Worm (Caenorhabditis elegans) whole organism, L2 larva: ENCODE data around the gene pnc-1.

Experiments used
- C34F6.9 ChIP-seq: fragments of 150-350 bp; optimal IDR thresholded peaks from 2 replicates; lab custom pipeline; 2014; ENCODE audit warnings: missing biosample characterization, missing genetic modification characterization
- aly-2 ChIP-seq: fragments of 150-350 bp; optimal IDR thresholded peaks from 2 replicates; lab custom pipeline; 2014; ENCODE audit warnings: missing biosample characterization, missing genetic modification characterization
- lin-13 ChIP-seq: fragments of 150-350 bp; optimal IDR thresholded peaks from 2 replicates; lab custom pipeline; 2014; ENCODE audit warnings: missing biosample characterization, missing genetic modification reagents, missing genetic modification characterization
- mdl-1 ChIP-seq, 2 experiments: fragments of 150-350 bp in 1 of 2; sonication (generic microtip) in 1 of 2; optimal IDR thresholded peaks; 2 replicates each; lab custom pipeline; 2017; ENCODE audit warnings: missing biosample characterization in 2 of 2, missing genetic modification characterization in 2 of 2
- nhr-77 ChIP-seq: fragments of 150-350 bp; optimal IDR thresholded peaks from 2 replicates; lab custom pipeline; 2014; ENCODE audit warnings: missing biosample characterization, missing genetic modification characterization
- skn-1 ChIP-seq: sonication (generic microtip); optimal IDR thresholded peaks from 2 replicates; lab custom pipeline; 2017; ENCODE audit warnings: missing biosample characterization, missing genetic modification characterization
- ztf-4 ChIP-seq: fragments of 150-350 bp; optimal IDR thresholded peaks from 2 replicates; lab custom pipeline; 2014; ENCODE audit warnings: missing biosample characterization, missing genetic modification characterization

DNA sequence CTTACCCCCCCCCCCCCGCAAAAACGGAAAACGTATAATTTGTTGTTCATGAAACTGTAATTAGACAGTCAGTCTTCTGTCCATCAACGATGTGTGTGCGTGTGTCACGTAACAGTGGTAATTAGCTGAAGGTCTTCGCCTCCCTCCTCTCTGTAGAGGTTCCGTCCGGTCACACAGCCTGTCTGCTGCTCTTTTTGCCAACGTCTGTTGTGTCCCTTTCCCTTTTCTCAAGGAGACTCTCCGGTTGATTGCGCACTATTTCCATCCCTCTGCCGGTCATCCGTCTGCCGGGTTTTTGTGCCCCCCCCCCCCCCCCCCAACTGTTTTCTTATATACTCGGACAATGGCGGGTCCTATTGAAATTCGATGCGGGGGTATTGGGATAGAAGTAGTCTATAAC, 8.6 kb upstream of the pnc-1 start:
- TF ChIP-seq mdl-1 (tag; optimal IDR thresholded peaks at IDR 0.05; lab: Kevin White, UChicago) (no peak), nhr-77 (no peak), lin-13 (GFP tag; lab: Kevin White, UChicago) (no peak), aly-2 (tag; lab: Kevin White, UChicago) (no peak), skn-1 (tag; lab: Kevin White, UChicago) (no peak), C34F6.9 (tag; lab: Kevin White, UChicago) (no peak), ztf-4 (tag; lab: Kevin White, UChicago) (no peak)
